Fruit fly (Drosophila melanogaster) whole organism, wandering third instar larva: ENCODE results near the gene TotX.

Source experiments
- CG32264 ChIP-seq: fragments of 200-800 bp; sonication (Bioruptor generic); optimal IDR thresholded peaks from 2 replicates; lab custom pipeline; 2016; ENCODE audit warnings: missing biosample characterization, missing genetic modification characterization
- HLH106 ChIP-seq: fragments of 200-800 bp; optimal IDR thresholded peaks from 3 replicates; lab custom pipeline; 2019; ENCODE audit warnings: missing biosample characterization, mild to moderate bottlenecking, missing genetic modification characterization, moderate library complexity
- br ChIP-seq: fragments of 200-800 bp; sonication (Bioruptor generic); optimal IDR thresholded peaks from 2 replicates; lab custom pipeline; 2016; ENCODE audit warnings: missing biosample characterization, missing genetic modification characterization
- brk ChIP-seq: fragments of 200-800 bp; sonication (Bioruptor generic); optimal IDR thresholded peaks from 2 replicates; lab custom pipeline; 2016; ENCODE audit warnings: missing biosample characterization, mild to moderate bottlenecking, missing genetic modification characterization
- dmrt93B ChIP-seq: fragments of 200-800 bp; sonication (Bioruptor generic); optimal IDR thresholded peaks from 2 replicates; lab custom pipeline; 2018; ENCODE audit warnings: missing biosample characterization, mild to moderate bottlenecking, missing genetic modification characterization
- dsf ChIP-seq: sonication (Bioruptor generic); optimal IDR thresholded peaks from 2 replicates; lab custom pipeline; 2016; ENCODE audit warnings: missing biosample characterization, missing genetic modification characterization, borderline replicate concordance
- h ChIP-seq: fragments of 200-800 bp; sonication (Bioruptor generic); optimal IDR thresholded peaks from 3 replicates; lab custom pipeline; 2016; ENCODE audit warnings: missing biosample characterization, mild to moderate bottlenecking, missing genetic modification characterization
- usp ChIP-seq: fragments of >200 bp; optimal IDR thresholded peaks from 2 replicates; lab custom pipeline; 2017; ENCODE audit warnings: missing biosample characterization, missing genetic modification characterization

DNA sequence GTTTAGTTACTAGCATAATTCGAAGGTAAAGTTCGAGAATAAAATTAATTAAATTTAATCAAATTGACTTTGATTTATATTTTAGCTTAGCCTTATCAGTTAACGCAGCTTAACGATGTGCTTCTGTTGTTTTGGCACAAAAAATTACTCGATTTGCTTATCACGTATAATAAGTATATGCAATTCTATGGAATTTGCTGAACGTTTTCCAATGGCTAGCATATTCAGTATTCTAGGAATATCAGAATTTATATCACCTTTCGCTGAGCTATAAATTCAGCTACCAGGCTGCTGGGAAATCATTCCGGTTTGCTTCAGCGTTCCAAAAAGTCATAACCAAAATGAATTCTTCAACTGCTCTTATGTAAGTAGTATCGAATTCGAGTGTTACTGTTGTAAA is 34.6 kb downstream of the TotX start, which contains the start of gene TotA:
- no peak for TF ChIP-seq usp (GFP tag; lab: Kevin White, UChicago)
- TF ChIP-seq br (GFP tag; lab: Kevin White, UChicago) = no peak
- no peak for TF ChIP-seq brk (GFP tag; lab: Kevin White, UChicago)
- no peak for TF ChIP-seq h (GFP tag; lab: Kevin White, UChicago)
- TF ChIP-seq CG32264 = no peak
- no peak for TF ChIP-seq dsf
- TF ChIP-seq dmrt93B (GFP tag; lab: Kevin White, UChicago) = no peak
- no peak for TF ChIP-seq HLH106
